Fruit fly (Drosophila melanogaster) whole organism, pupa: ENCODE measurements around the gene CG6938.

Experiments used
- CG10348 ChIP-seq: fragments of 200-800 bp; sonication (Bioruptor generic); IDR thresholded peaks from 2 replicates; pipeline ENCODE4 v1.3.6; 2022; ENCODE audit warnings: missing biosample characterization, missing genetic modification characterization
- CG12605 ChIP-seq: fragments of 200-800 bp; sonication (Bioruptor generic); IDR thresholded peaks from 2 replicates; pipeline ENCODE4 v1.3.6; 2022; ENCODE audit warnings: missing biosample characterization, missing genetic modification characterization
- CG13204 ChIP-seq: fragments of 200-800 bp; sonication (Bioruptor generic); optimal IDR thresholded peaks from 2 replicates; lab custom pipeline; 2018; ENCODE audit warnings: missing biosample characterization, mild to moderate bottlenecking, missing genetic modification characterization, moderate library complexity
- CG14655 ChIP-seq: fragments of 200-800 bp; sonication (Bioruptor generic); optimal IDR thresholded peaks from 3 replicates; lab custom pipeline; 2017; ENCODE audit warnings: mild to moderate bottlenecking, missing biosample characterization, missing genetic modification reagents, missing genetic modification characterization
- CG15710 ChIP-seq: fragments of 200-800 bp; sonication (Bioruptor generic); optimal IDR thresholded peaks from 2 replicates; lab custom pipeline; 2018; ENCODE audit warnings: missing biosample characterization, mild to moderate bottlenecking, missing genetic modification characterization, moderate library complexity
- CG17806 ChIP-seq: fragments of 200-800 bp; sonication (Bioruptor generic); optimal IDR thresholded peaks from 2 replicates; lab custom pipeline; 2018; ENCODE audit warnings: missing biosample characterization, mild to moderate bottlenecking, missing genetic modification characterization, moderate library complexity
- CG32121 ChIP-seq: fragments of 200-800 bp; sonication (Bioruptor generic); IDR thresholded peaks from 2 replicates; pipeline ENCODE4 v1.3.6; 2022; ENCODE audit warnings: missing biosample characterization, missing genetic modification characterization
- CG34367 ChIP-seq: fragments of 200-800 bp; sonication (Bioruptor generic); optimal IDR thresholded peaks from 2 replicates; lab custom pipeline; 2018; ENCODE audit warnings: missing biosample characterization, mild to moderate bottlenecking, missing genetic modification characterization
- CG4496 ChIP-seq: fragments of 200-800 bp; sonication (Bioruptor generic); IDR thresholded peaks from 3 replicates; pipeline ENCODE4 v1.3.6; 2022; ENCODE audit warnings: missing biosample characterization, missing genetic modification characterization
- CG8159 ChIP-seq: fragments of 200-800 bp; sonication (Bioruptor generic); optimal IDR thresholded peaks from 3 replicates; lab custom pipeline; 2018; ENCODE audit warnings: missing biosample characterization, mild to moderate bottlenecking, missing genetic modification characterization, moderate library complexity
- CG8301 ChIP-seq: fragments of 200-800 bp; sonication (Bioruptor generic); optimal IDR thresholded peaks from 2 replicates; lab custom pipeline; 2018; ENCODE audit warnings: missing biosample characterization, mild to moderate bottlenecking, missing genetic modification characterization
- CG9948 ChIP-seq: fragments of 200-800 bp; sonication (Bioruptor generic); optimal IDR thresholded peaks from 2 replicates; lab custom pipeline; 2018; ENCODE audit warnings: missing biosample characterization, mild to moderate bottlenecking, missing genetic modification characterization, moderate library complexity
- D1 ChIP-seq: fragments of 200-800 bp; sonication (Bioruptor generic); optimal IDR thresholded peaks from 2 replicates; lab custom pipeline; 2018; ENCODE audit warnings: missing biosample characterization, mild to moderate bottlenecking, missing genetic modification characterization, moderate library complexity
- EcR ChIP-seq: fragments of 200-800 bp; sonication (Bioruptor generic); optimal IDR thresholded peaks from 3 replicates; lab custom pipeline; 2019; ENCODE audit warnings: missing biosample characterization, missing genetic modification characterization, mild to moderate bottlenecking, moderate library complexity, missing genetic modification reagents
- Ets98B ChIP-seq: fragments of 200-800 bp; sonication (Bioruptor generic); IDR thresholded peaks from 2 replicates; pipeline ENCODE4 v1.3.6; 2022; ENCODE audit warnings: missing biosample characterization, missing genetic modification characterization
- Pif1A ChIP-seq: fragments of 200-800 bp; sonication (Bioruptor generic); optimal IDR thresholded peaks from 3 replicates; lab custom pipeline; 2016; ENCODE audit warnings: missing biosample characterization, missing genetic modification characterization
- Pif1B ChIP-seq: fragments of 200-800 bp; sonication (Bioruptor generic); optimal IDR thresholded peaks from 3 replicates; lab custom pipeline; 2016; ENCODE audit warnings: missing biosample characterization, missing genetic modification characterization
- Snoo ChIP-seq: fragments of 200-800 bp; sonication (Bioruptor generic); optimal IDR thresholded peaks from 3 replicates; lab custom pipeline; 2017; ENCODE audit warnings: missing biosample characterization, mild to moderate bottlenecking, missing genetic modification characterization, inconsistent platforms
- fd96Ca ChIP-seq: fragments of 200-800 bp; sonication (Bioruptor generic); IDR thresholded peaks from 3 replicates; pipeline ENCODE4 v1.3.6; 2022; ENCODE audit warnings: missing biosample characterization, missing genetic modification characterization
- gl ChIP-seq: fragments of 200-800 bp; sonication (Bioruptor generic); optimal IDR thresholded peaks from 2 replicates; lab custom pipeline; 2018; ENCODE audit warnings: missing biosample characterization, mild to moderate bottlenecking, missing genetic modification characterization
- rn ChIP-seq: fragments of 200-800 bp; sonication (Bioruptor generic); IDR thresholded peaks from 2 replicates; pipeline ENCODE4 v1.3.6; 2022; ENCODE audit warnings: missing biosample characterization, missing genetic modification characterization

CG6938 gene

DNA sequence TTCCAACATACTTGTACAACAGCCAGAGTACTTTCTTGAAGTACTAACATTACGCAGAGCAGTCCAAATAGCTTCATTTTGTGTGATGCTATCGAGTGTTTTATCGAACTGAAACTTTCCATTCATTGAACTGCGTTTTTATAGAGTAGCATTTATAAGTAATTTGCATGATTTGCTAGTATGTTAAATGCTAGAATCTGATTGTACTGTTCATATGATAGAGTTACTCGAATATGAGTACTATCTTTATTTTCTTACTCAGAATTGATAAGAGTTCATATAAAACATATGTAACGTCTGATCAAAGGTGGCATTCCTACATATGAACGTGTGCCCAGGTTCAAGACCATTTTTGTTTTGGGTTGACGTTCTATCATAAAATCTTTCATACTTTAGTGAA is 31.5 kb upstream of the CG6938 start, which contains the start of gene obst-G:
Gene obst-G (minus strand): TSS at position 101 of the 400 bp plus-strand sequence.
- no peak for TF ChIP-seq D1 (tag; lab: Kevin White, UChicago)
- no peak for TF ChIP-seq Pif1A (GFP tag; lab: Kevin White, UChicago)

DNA sequence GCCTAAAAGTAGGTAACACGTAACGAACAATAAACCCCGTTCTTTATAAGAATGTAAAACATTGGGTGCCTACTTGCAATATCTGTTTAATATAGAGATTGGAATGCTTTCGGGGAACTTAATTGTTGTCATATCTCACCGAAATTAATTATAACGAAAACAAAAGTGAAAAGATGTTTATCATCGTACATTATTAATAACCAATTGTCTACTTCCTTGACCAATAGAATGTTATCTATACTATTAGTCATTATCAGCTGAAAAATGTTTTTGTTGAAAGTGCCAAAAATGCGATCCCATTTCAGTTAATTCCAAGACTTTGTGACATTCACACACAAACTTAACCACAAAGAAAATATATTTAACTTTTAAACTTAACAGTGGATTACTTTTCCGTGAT is 30.9 kb upstream of the CG6938 start, which contains the start of gene CG7248:
Gene CG7248 (plus strand): TSS at position 301 of the 400 bp plus-strand sequence.
- no peak for TF ChIP-seq CG13204 (GFP tag; lab: Kevin White, UChicago)
- TF ChIP-seq fd96Ca (GFP tag; lab: Robert Waterston, UW): no peak
- TF ChIP-seq EcR: no peak

DNA sequence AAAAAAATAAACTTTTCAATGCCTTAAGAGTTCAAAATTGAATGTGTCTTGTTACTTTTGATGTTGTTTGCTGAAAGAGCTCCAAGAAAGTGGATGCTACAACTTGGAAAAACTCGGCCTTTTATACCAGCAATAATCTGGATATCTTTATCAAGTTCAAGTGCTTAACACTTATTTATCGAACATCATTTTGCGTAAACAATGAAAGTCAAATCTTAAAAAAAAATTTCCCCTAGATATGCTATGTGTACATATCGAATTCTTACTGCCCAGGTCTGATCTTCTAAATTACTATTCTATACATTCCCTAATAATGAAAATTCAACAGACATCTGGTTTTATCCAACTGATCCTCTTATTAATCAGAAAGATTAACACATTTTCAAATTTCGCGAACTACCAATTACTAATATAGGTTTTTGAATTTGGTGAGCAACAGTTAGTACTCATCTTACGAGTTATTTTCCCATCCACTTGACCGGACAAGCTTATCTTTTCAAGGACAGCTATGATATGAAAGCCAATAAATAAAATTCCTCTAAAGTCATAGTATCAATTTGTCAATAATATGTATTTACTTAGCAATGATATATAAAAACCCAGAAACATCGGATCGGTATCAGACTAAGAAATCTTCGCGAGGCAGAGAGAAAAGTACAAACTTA is 26.9 kb upstream of the CG6938 start, which contains the start of the genes CG11570 and CG43294:
Gene CG11570 (minus strand): TSS at position 101 of the 665 bp plus-strand sequence.
Gene CG43294 (plus strand): TSS at position 615 of the 665 bp plus-strand sequence.
- no peak for TF ChIP-seq D1 (tag; lab: Kevin White, UChicago)
- TF ChIP-seq CG4496 (GFP tag; lab: Robert Waterston, UW): no peak

DNA sequence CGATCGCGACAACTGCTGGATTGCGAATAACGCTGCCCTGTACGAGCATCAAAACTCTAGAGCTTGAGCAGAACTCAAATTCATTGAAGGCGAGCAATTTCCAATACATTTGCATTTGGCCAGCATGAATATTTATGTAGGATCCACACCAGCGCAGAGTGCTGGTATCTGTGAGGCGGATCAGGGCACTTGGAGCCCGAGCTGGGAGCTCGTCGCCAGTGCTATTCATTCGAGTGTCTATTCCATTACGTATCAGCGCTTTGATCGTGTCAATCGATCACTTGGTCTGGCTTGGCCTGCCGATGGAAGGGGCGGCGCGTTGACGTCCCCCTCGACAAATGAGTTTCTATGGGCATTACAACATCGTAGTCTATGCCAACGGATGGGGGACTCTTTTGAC is 18.6 kb upstream of the CG6938 start, which contains the start of gene prc:
Gene prc (minus strand): TSS at position 28 of the 400 bp plus-strand sequence.
- TF ChIP-seq Ets98B (GFP tag; lab: Robert Waterston, UW): no peak
- no peak for TF ChIP-seq fd96Ca (GFP tag; lab: Robert Waterston, UW)
- no peak for TF ChIP-seq EcR
- TF ChIP-seq CG15710 (tag; lab: Kevin White, UChicago): no peak
- no peak for TF ChIP-seq CG9948 (tag; lab: Kevin White, UChicago)
- TF ChIP-seq CG8301 (tag; lab: Kevin White, UChicago): no peak

DNA sequence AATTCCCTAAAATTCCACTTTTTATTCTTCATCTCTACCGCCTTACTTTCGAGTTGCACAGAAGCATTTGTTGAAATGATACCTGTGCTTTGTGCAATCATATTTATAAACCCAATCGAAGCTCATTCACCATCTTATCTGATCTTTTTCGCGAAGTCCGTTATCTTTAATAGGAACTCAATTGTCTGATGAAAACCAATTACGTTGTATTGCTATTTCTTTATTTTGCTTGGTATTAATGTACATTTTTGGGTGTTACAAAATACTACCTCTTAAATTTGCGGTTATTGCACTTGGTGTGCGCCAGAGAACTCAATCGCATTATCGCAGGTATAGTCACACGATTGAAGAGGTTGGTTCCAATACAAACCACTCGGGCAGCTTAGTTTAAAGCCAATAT is 11.8 kb upstream of the CG6938 start, which contains the start of gene Muc68E:
Gene Muc68E (minus strand): TSS at position 101 of the 400 bp plus-strand sequence.
- no peak for TF ChIP-seq Snoo
- no peak for TF ChIP-seq CG14655 (GFP tag; lab: Kevin White, UChicago)
- no peak for TF ChIP-seq Pif1B (GFP tag; lab: Kevin White, UChicago)
- no peak for TF ChIP-seq Pif1A (GFP tag; lab: Kevin White, UChicago)
- TF ChIP-seq CG15710 (tag; lab: Kevin White, UChicago): no peak
- TF ChIP-seq EcR: no peak
- TF ChIP-seq CG8301 (tag; lab: Kevin White, UChicago): no peak
- TF ChIP-seq CG10348 (GFP tag; lab: Robert Waterston, UW): no peak
- no peak for TF ChIP-seq CG9948 (tag; lab: Kevin White, UChicago)
- no peak for TF ChIP-seq rn (GFP tag; lab: Robert Waterston, UW)
- TF ChIP-seq CG34367 (tag; lab: Kevin White, UChicago): no peak
- TF ChIP-seq D1 (tag; lab: Kevin White, UChicago): no peak
- no peak for TF ChIP-seq Ets98B (GFP tag; lab: Robert Waterston, UW)
- no peak for TF ChIP-seq gl (tag; lab: Kevin White, UChicago)
- TF ChIP-seq CG13204 (GFP tag; lab: Kevin White, UChicago): no peak
- no peak for TF ChIP-seq CG8159 (tag; lab: Kevin White, UChicago)
- TF ChIP-seq fd96Ca (GFP tag; lab: Robert Waterston, UW): no peak
- TF ChIP-seq, all 21 proteins: peak for 0

DNA sequence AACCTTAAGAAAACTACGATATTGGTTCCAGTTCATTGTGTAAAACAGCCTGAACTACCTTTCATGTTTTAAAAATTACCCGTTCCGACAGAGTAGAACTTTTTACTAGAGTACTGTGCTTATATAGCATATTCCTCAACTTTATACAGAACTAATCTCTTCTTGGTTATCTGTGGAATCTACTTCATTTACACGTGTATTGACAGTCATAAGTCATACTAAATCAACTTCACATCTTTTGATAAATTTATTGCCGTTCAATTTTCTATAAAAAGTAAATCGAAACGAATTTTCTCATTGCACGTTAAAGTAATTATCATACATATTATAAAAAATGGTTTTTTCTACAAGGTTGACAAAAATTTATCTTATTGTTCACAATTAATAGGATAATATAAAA is 11.0 kb upstream of the CG6938 start, which contains the start of gene CG42397:
Gene CG42397 (minus strand): TSS at position 101 of the 400 bp plus-strand sequence.
- TF ChIP-seq gl (tag; lab: Kevin White, UChicago): no peak
- TF ChIP-seq CG15710 (tag; lab: Kevin White, UChicago): no peak
- TF ChIP-seq CG13204 (GFP tag; lab: Kevin White, UChicago): no peak
- TF ChIP-seq D1 (tag; lab: Kevin White, UChicago): no peak

DNA sequence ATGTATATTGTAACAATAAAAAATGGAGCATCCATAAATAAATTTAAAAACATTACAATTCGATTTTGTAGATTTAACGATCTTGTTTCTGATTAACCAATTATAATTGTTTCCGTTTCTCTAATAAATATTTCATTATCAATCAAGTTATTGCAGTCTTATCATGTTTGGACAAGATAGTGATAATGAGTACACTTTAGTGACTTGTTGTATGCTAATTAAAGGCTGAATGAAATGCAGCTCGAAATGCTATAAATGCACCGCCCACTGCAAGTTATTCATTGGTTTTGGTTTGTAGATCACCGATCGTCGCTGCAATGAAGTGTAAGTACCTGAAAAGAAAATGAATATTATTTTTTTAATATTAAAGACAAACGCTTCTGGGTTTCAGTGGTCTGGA is 10.1 kb upstream of the CG6938 start, which contains the start of gene CG14125:
Gene CG14125 (plus strand): TSS at position 301 of the 400 bp plus-strand sequence.
- TF ChIP-seq CG4496 (GFP tag; lab: Robert Waterston, UW) (no peak), D1 (tag; lab: Kevin White, UChicago) (no peak), CG10348 (GFP tag; lab: Robert Waterston, UW) (no peak), rn (GFP tag; lab: Robert Waterston, UW) (no peak), fd96Ca (GFP tag; lab: Robert Waterston, UW) (no peak), CG17806 (no peak), CG34367 (tag; lab: Kevin White, UChicago) (no peak), CG12605 (no peak), CG8159 (tag; lab: Kevin White, UChicago) (no peak), Snoo (no peak), CG32121 (GFP tag; lab: Robert Waterston, UW) (no peak)
- TF ChIP-seq, all 21 proteins: peak for 0
